Worm (Caenorhabditis elegans) whole organism, young adult: ENCODE results near the gene dpff-1.

Experiments used
- B0035.1 ChIP-seq: sonication (generic microtip); optimal IDR thresholded peaks from 2 replicates; lab custom pipeline; 2016; ENCODE audit warnings: missing genetic modification characterization, mild to moderate bottlenecking, missing compliant biosample characterization, missing genotype, missing genetic modification reagents
- B0261.1 ChIP-seq: sonication (generic microtip); optimal IDR thresholded peaks from 2 replicates; lab custom pipeline; 2016; ENCODE audit warnings: mild to moderate bottlenecking, missing genetic modification characterization, moderate library complexity, missing compliant biosample characterization
- B0336.3 ChIP-seq: fragments of 200-800 bp; sonication (Bioruptor generic); IDR thresholded peaks from 2 replicates; pipeline ENCODE4 v1.3.6; 2022; ENCODE audit warnings: missing genetic modification characterization, missing compliant biosample characterization
- C17E4.6 ChIP-seq: fragments of 200-800 bp; sonication (Bioruptor generic); IDR thresholded peaks from 2 replicates; pipeline ENCODE4 v1.3.6; 2022; ENCODE audit warnings: missing genetic modification reagents, missing genetic modification characterization, missing compliant biosample characterization
- D2030.7 ChIP-seq: fragments of 200-800 bp; sonication (Bioruptor generic); IDR thresholded peaks from 2 replicates; pipeline ENCODE4 v1.3.6; 2022; ENCODE audit warnings: missing genetic modification reagents, missing genetic modification characterization, missing compliant biosample characterization
- F23B12.7 ChIP-seq: sonication (generic microtip); optimal IDR thresholded peaks from 2 replicates; lab custom pipeline; 2017; ENCODE audit warnings: missing genetic modification characterization, mild to moderate bottlenecking, missing compliant biosample characterization, antibody characterized with exemption, moderate library complexity; ENCODE audit not compliant: insufficient read depth
- F37B4.10 ChIP-seq: fragments of 200-800 bp; sonication (Bioruptor generic); IDR thresholded peaks from 2 replicates; pipeline ENCODE4 v1.3.6; 2022; ENCODE audit warnings: missing genetic modification characterization, missing compliant biosample characterization
- K12H6.12 ChIP-seq: fragments of 200-800 bp; sonication (Bioruptor generic); optimal IDR thresholded peaks from 2 replicates; lab custom pipeline; 2018; ENCODE audit warnings: mild to moderate bottlenecking, missing genetic modification characterization, missing compliant biosample characterization
- T07F8.4 ChIP-seq: sonication (generic microtip); optimal IDR thresholded peaks from 2 replicates; lab custom pipeline; 2016; ENCODE audit warnings: mild to moderate bottlenecking, missing genetic modification characterization, moderate library complexity, missing compliant biosample characterization
- Y67H2A.10 ChIP-seq: fragments of 200-800 bp; sonication (Bioruptor generic); conservative IDR thresholded peaks from 2 replicates; pipeline ENCODE4 v1.3.6; 2022; ENCODE audit warnings: missing genetic modification reagents, missing genetic modification characterization, missing compliant biosample characterization
- ZK185.1 ChIP-seq: sonication (generic microtip); optimal IDR thresholded peaks from 2 replicates; lab custom pipeline; 2016; ENCODE audit warnings: mild to moderate bottlenecking, missing genetic modification characterization, missing compliant biosample characterization; ENCODE audit not compliant: poor library complexity, severe bottlenecking
- ama-1 ChIP-seq, 3 experiments: fragments of 150-350 bp in 1 of 3; sonication (generic microtip) in 2 of 3; optimal IDR thresholded peaks; 2 replicates each; lab custom pipeline; 2014 to 2018; ENCODE audit warnings: missing biosample characterization in 2 of 3, missing genetic modification characterization in 2 of 3, missing genetic modification reagents in 2 of 3
- cebp-1 ChIP-seq, 2 experiments: fragments of 200-800 bp in 1 of 2; sonication (Bioruptor generic) in 1 of 2; sonication (generic microtip) in 1 of 2; IDR thresholded peaks in 1 of 2; optimal IDR thresholded peaks in 1 of 2; 2 replicates each; pipeline versions ENCODE4 v1.3.6 to Lab custom; 2017 to 2022; ENCODE audit warnings: missing compliant biosample characterization in 2 of 2, missing genetic modification characterization in 2 of 2, mild to moderate bottlenecking in 1 of 2, missing genetic modification reagents in 1 of 2, moderate library complexity in 1 of 2
- ceh-100 ChIP-seq: fragments of 200-800 bp; sonication (Bioruptor generic); IDR thresholded peaks from 2 replicates; pipeline ENCODE4 v1.3.6; 2022; ENCODE audit warnings: missing genetic modification reagents, missing genetic modification characterization, missing compliant biosample characterization
- ceh-91 ChIP-seq: fragments of 200-800 bp; sonication (Bioruptor generic); IDR thresholded peaks from 2 replicates; pipeline ENCODE4 v1.3.6; 2022; ENCODE audit warnings: missing genetic modification reagents, missing genetic modification characterization, missing compliant biosample characterization
- dpl-1 ChIP-seq: fragments of 150-350 bp; optimal IDR thresholded peaks from 2 replicates; lab custom pipeline; 2014; ENCODE audit warnings: missing biosample characterization, missing genetic modification reagents, missing genetic modification characterization
- efl-1 ChIP-seq: fragments of 150-350 bp; optimal IDR thresholded peaks from 2 replicates; lab custom pipeline; 2014; ENCODE audit warnings: missing biosample characterization, missing genetic modification reagents, missing genetic modification characterization
- ekl-4 ChIP-seq: fragments of 200-800 bp; sonication (Bioruptor generic); IDR thresholded peaks from 2 replicates; pipeline ENCODE4 v1.3.6; 2022; ENCODE audit warnings: missing genetic modification reagents, missing genetic modification characterization, missing compliant biosample characterization
- gei-17 ChIP-seq: fragments of 200-800 bp; sonication (Bioruptor generic); optimal IDR thresholded peaks from 2 replicates; lab custom pipeline; 2018; ENCODE audit warnings: mild to moderate bottlenecking, missing genetic modification characterization, missing compliant biosample characterization
- him-1 ChIP-seq: sonication (generic microtip); optimal IDR thresholded peaks from 2 replicates; lab custom pipeline; 2016; ENCODE audit warnings: missing genotype, missing genetic modification reagents, missing genetic modification characterization, missing compliant biosample characterization
- hmg-1.2 ChIP-seq: fragments of 200-800 bp; sonication (Bioruptor generic); IDR thresholded peaks from 2 replicates; pipeline ENCODE4 v1.3.6; 2022; ENCODE audit warnings: missing genetic modification reagents, missing genetic modification characterization, missing compliant biosample characterization
- hsf-1 ChIP-seq: fragments of 200-800 bp; sonication (Bioruptor generic); IDR thresholded peaks from 2 replicates; pipeline ENCODE4 v1.3.6; 2022; ENCODE audit warnings: missing genetic modification reagents, missing genetic modification characterization, missing compliant biosample characterization
- lin-35 ChIP-seq, 3 experiments: fragments of 150-350 bp in 2 of 3; sonication (generic microtip) in 1 of 3; optimal IDR thresholded peaks; 2 replicates each; lab custom pipeline; 2014 to 2018; ENCODE audit warnings: missing biosample characterization in 3 of 3, missing genetic modification characterization in 3 of 3, missing genetic modification reagents in 3 of 3
- lin-54 ChIP-seq: fragments of 200-800 bp; sonication (Bioruptor generic); optimal IDR thresholded peaks from 2 replicates; lab custom pipeline; 2018; ENCODE audit warnings: mild to moderate bottlenecking, missing genetic modification characterization, missing compliant biosample characterization
- lsl-1 ChIP-seq: fragments of 200-800 bp; sonication (Bioruptor generic); optimal IDR thresholded peaks from 2 replicates; lab custom pipeline; 2018; ENCODE audit warnings: mild to moderate bottlenecking, missing genetic modification characterization, moderate library complexity, missing compliant biosample characterization
- madf-3 ChIP-seq: fragments of 200-800 bp; sonication (Bioruptor generic); IDR thresholded peaks from 2 replicates; pipeline ENCODE4 v1.3.6; 2022; ENCODE audit warnings: missing genetic modification reagents, missing genetic modification characterization, missing compliant biosample characterization
- madf-8 ChIP-seq: fragments of 200-800 bp; sonication (Bioruptor generic); conservative IDR thresholded peaks from 2 replicates; pipeline ENCODE4 v1.3.6; 2022; ENCODE audit warnings: missing genetic modification reagents, missing genetic modification characterization, missing compliant biosample characterization
- mcd-1 ChIP-seq: fragments of 200-800 bp; sonication (Bioruptor generic); IDR thresholded peaks from 2 replicates; pipeline ENCODE4 v1.3.6; 2022; ENCODE audit warnings: missing genetic modification reagents, missing genetic modification characterization, missing compliant biosample characterization
- mxl-1 ChIP-seq: sonication (generic microtip); optimal IDR thresholded peaks from 2 replicates; lab custom pipeline; 2016; ENCODE audit warnings: missing genetic modification characterization, missing compliant biosample characterization
- nfya-1 ChIP-seq: sonication (generic microtip); optimal IDR thresholded peaks from 2 replicates; lab custom pipeline; 2017; ENCODE audit warnings: antibody characterized with exemption, missing compliant biosample characterization, missing genetic modification characterization, borderline replicate concordance; ENCODE audit not compliant: insufficient read depth
- nhr-120 ChIP-seq: fragments of 200-800 bp; sonication (Bioruptor generic); IDR thresholded peaks from 2 replicates; pipeline ENCODE4 v1.3.6; 2022; ENCODE audit warnings: missing genetic modification characterization, missing compliant biosample characterization
- pbrm-1 ChIP-seq: fragments of 200-800 bp; sonication (Bioruptor generic); IDR thresholded peaks from 2 replicates; pipeline ENCODE4 v1.3.6; 2022; ENCODE audit warnings: missing genetic modification reagents, missing genetic modification characterization, missing compliant biosample characterization
- repo-1 ChIP-seq: sonication (generic microtip); optimal IDR thresholded peaks from 2 replicates; lab custom pipeline; 2017; ENCODE audit warnings: mild to moderate bottlenecking, missing genetic modification characterization, missing compliant biosample characterization
- rpc-1 ChIP-seq, 2 experiments: fragments of 150-350 bp in 1 of 2; sonication (generic microtip) in 1 of 2; optimal IDR thresholded peaks; 2 replicates each; lab custom pipeline; 2014 to 2018; ENCODE audit warnings: missing biosample characterization in 1 of 2, missing genetic modification characterization in 1 of 2, missing genetic modification reagents in 1 of 2, missing genotype in 1 of 2
- snpc-4 ChIP-seq, 5 experiments: fragments of 150-350 bp in 1 of 5; sonication (generic microtip) in 4 of 5; optimal IDR thresholded peaks; 2 replicates each; lab custom pipeline; 2014 to 2018; ENCODE audit warnings: missing genetic modification characterization in 5 of 5, missing biosample characterization in 3 of 5, antibody characterized with exemption in 2 of 5, mild to moderate bottlenecking in 2 of 5, missing compliant biosample characterization in 2 of 5, missing genotype in 2 of 5, moderate library complexity in 2 of 5, missing genetic modification reagents in 1 of 5
- sptf-2 ChIP-seq: fragments of 200-800 bp; sonication (Bioruptor generic); optimal IDR thresholded peaks from 2 replicates; lab custom pipeline; 2018; ENCODE audit warnings: mild to moderate bottlenecking, missing genetic modification characterization, missing compliant biosample characterization
- tbx-9 ChIP-seq: sonication (generic microtip); optimal IDR thresholded peaks from 2 replicates; lab custom pipeline; 2016; ENCODE audit warnings: borderline replicate concordance, missing genetic modification characterization, inconsistent platforms, missing compliant biosample characterization
- unc-62 ChIP-seq: fragments of 150-350 bp; optimal IDR thresholded peaks from 2 replicates; lab custom pipeline; 2014; ENCODE audit warnings: missing biosample characterization, missing genetic modification reagents, missing genetic modification characterization
- zfh-2 ChIP-seq: fragments of 200-800 bp; sonication (Bioruptor generic); conservative IDR thresholded peaks from 2 replicates; pipeline ENCODE4 v1.3.6; 2022; ENCODE audit warnings: missing genetic modification reagents, missing genetic modification characterization, missing compliant biosample characterization
- zim-3 ChIP-seq: sonication (generic microtip); optimal IDR thresholded peaks from 2 replicates; lab custom pipeline; 2017; ENCODE audit warnings: mild to moderate bottlenecking, missing genetic modification characterization, moderate library complexity, missing compliant biosample characterization
- ztf-25 ChIP-seq: fragments of 200-800 bp; sonication (Bioruptor generic); IDR thresholded peaks from 2 replicates; pipeline ENCODE4 v1.3.6; 2022; ENCODE audit warnings: missing genetic modification reagents, missing genetic modification characterization, missing compliant biosample characterization
- ztf-28 ChIP-seq: fragments of 200-800 bp; sonication (Bioruptor generic); IDR thresholded peaks from 2 replicates; pipeline ENCODE4 v1.3.6; 2022; ENCODE audit warnings: missing genetic modification reagents, missing genetic modification characterization, missing compliant biosample characterization

The dpff-1 gene

DNA sequence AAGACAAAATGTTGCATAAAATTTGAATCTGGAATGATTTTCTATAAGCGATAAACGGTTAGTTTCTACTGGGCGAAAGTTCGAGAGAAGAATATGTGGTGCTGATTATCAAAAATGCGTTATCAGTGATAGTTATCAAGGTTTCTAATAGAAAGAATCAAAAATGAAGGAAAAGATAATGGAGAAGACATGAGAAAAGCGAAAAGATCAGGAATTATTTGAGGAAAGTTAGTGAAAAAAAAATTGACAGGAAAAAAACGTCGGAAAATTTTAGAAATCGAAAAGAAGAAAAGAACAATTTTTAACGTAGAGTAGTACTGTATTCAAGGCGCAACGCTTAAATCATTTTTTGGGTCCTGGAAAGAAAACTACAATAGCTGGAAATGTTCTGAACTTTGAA, 42.4 kb downstream of the dpff-1 start, which contains the start of gene dnpp-1 (continued):
- no peak for TF ChIP-seq B0261.1

DNA sequence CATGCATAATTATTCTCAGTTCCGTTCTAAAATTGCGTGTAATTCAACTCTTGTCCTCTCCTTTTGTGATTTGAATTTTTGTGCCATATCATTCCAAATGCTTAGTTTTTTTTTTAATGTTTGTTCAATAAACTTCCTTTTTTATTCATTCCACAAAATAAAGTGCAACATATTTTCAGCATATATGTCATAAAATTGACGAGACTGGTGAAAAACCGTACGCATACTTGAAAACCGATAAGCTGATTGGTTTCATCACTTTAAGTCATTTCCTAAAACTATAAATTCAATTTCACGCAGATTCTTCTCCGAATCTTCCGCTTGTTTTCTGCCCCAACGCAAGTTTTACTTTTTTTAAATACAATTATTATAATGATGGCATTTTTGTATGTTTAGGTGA, 47.1 kb downstream of the dpff-1 start, which contains the start of gene dpf-4:
TSS of gene dpf-4 (plus strand) at position 301 of the 400 bp plus-strand sequence.
- no peak for TF ChIP-seq ekl-4
- TF ChIP-seq ama-1 (optimal IDR thresholded peaks at IDR 0.05; lab: Kevin White, UChicago): peak; percentile 47
- TF ChIP-seq ama-1 (GFP tag; optimal IDR thresholded peaks at IDR 0.05; lab: Kevin White, UChicago): no peak

DNA sequence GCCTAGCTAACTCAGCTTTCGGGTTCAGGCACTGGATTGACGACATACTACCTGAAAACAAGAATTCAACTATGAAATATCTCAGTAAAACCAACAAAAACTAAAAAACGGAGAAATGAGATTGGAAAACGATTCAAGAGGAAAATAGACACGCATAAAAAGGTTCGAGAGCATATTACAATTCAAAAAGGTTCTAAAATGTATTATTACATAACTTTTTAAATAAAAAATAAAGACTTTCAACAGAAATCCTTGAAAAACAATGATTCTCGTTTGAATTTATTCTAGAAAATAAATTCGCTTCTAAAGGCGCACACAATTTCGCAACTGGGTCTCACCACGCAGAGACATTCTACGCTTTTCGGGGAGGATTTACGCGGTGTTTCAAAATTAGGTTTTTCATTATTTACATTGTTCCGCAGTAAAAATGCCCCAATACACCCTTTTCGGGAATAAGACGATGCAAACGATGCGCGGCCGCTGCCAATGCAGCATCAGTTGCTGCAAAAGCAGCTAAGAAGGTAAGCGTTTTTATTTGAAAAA, 50.4 kb downstream of the dpff-1 start, which contains the start of the genes cct-6 and alh-9:
TSS of gene cct-6 (minus strand) at position 51 of the 543 bp plus-strand sequence.
TSS of gene alh-9 (plus strand) at position 382 of the 543 bp plus-strand sequence.
- TF ChIP-seq tbx-9 (tag; lab: Kevin White, UChicago): no peak
- peak; percentile 37; the same call in 1 of the 2 replicates for TF ChIP-seq hmg-1.2 (GFP tag; lab: Robert Waterston, UW)
- TF ChIP-seq Y67H2A.10 (GFP tag; lab: Robert Waterston, UW): no peak
- TF ChIP-seq unc-62 (GFP tag; lab: Kevin White, UChicago): no peak
- TF ChIP-seq mcd-1 (GFP tag; lab: Robert Waterston, UW): peak; percentile 58
- no peak for TF ChIP-seq nfya-1 (tag; lab: Kevin White, UChicago)
- TF ChIP-seq ztf-28 (GFP tag; lab: Robert Waterston, UW): no peak
- no peak for TF ChIP-seq zim-3 (tag; lab: Kevin White, UChicago)
- TF ChIP-seq nhr-120 (GFP tag; lab: Robert Waterston, UW): no peak
- no peak for TF ChIP-seq B0035.1 (tag; lab: Kevin White, UChicago)
- no peak for TF ChIP-seq B0336.3 (GFP tag; lab: Robert Waterston, UW)
- TF ChIP-seq madf-3 (GFP tag; lab: Robert Waterston, UW): no peak
- TF ChIP-seq D2030.7 (GFP tag; lab: Robert Waterston, UW): no peak
- TF ChIP-seq ZK185.1 (tag; lab: Kevin White, UChicago): no peak
- no peak for TF ChIP-seq madf-8 (GFP tag; lab: Robert Waterston, UW)
- peak; percentile 70 for TF ChIP-seq efl-1
- peak; percentile 64; the same call in 1 of the 2 replicates for TF ChIP-seq pbrm-1 (GFP tag; lab: Robert Waterston, UW)
- no peak for TF ChIP-seq snpc-4 (GFP tag; optimal IDR thresholded peaks at IDR 0.05; lab: Kevin White, UChicago)
- TF ChIP-seq snpc-4 (tag; optimal IDR thresholded peaks at IDR 0.05; lab: Kevin White, UChicago): peak in 3 of 4 experiments; percentile 19 to 30 (median 22)
- no peak for TF ChIP-seq him-1 (tag; lab: Kevin White, UChicago)
- TF ChIP-seq lin-54 (GFP tag; lab: Kevin White, UChicago): peak; percentile 91
- peak; percentile 44; the same call in 1 of the 2 replicates for TF ChIP-seq ceh-91 (GFP tag; lab: Robert Waterston, UW)
- no peak for TF ChIP-seq sptf-2 (GFP tag; lab: Kevin White, UChicago)
- peak in 1 of 3 experiments; percentile 91 for TF ChIP-seq lin-35 (GFP tag; optimal IDR thresholded peaks at IDR 0.05; lab: Kevin White, UChicago)
- TF ChIP-seq ztf-25 (GFP tag; lab: Robert Waterston, UW): no peak
- TF ChIP-seq dpl-1 (GFP tag; lab: Kevin White, UChicago): peak; percentile 81
- no peak for TF ChIP-seq C17E4.6 (GFP tag; lab: Robert Waterston, UW)
- TF ChIP-seq K12H6.12: peak; percentile 37
- TF ChIP-seq gei-17: no peak
- no peak for TF ChIP-seq repo-1
- peak; percentile 77 for TF ChIP-seq hsf-1 (GFP tag; lab: Robert Waterston, UW)
- TF ChIP-seq T07F8.4 (tag; lab: Kevin White, UChicago): no peak
- no peak for TF ChIP-seq ceh-100 (GFP tag; lab: Robert Waterston, UW)
- TF ChIP-seq cebp-1 (GFP tag; IDR thresholded peaks at IDR 0.05; lab: Robert Waterston, UW): peak; percentile 68; the same call in 1 of the 2 replicates
- TF ChIP-seq cebp-1 (tag; optimal IDR thresholded peaks at IDR 0.05; lab: Kevin White, UChicago): peak; percentile 94
- no peak for TF ChIP-seq F37B4.10 (GFP tag; lab: Robert Waterston, UW)
- peak; percentile 55 for TF ChIP-seq lsl-1 (GFP tag; lab: Kevin White, UChicago)
- no peak for TF ChIP-seq mxl-1
- TF ChIP-seq zfh-2 (GFP tag; lab: Robert Waterston, UW): no peak
- no peak for TF ChIP-seq rpc-1 (optimal IDR thresholded peaks at IDR 0.05; lab: Kevin White, UChicago)
- TF ChIP-seq rpc-1 (tag; optimal IDR thresholded peaks at IDR 0.05; lab: Kevin White, UChicago): no peak
- TF ChIP-seq F23B12.7 (tag; lab: Kevin White, UChicago): peak; percentile 61
- peak; percentile 23; the same call in 1 of the 2 replicates for TF ChIP-seq ekl-4
